Fruit fly (Drosophila melanogaster) whole organism, larva: ENCODE data around the gene chif.
A peak's percentile ranks its signal among the peaks of the same experiment; 100 is the strongest.

Source experiments
- noc ChIP-seq: fragments of 200-800 bp; sonication (Bioruptor generic); optimal IDR thresholded peaks from 3 replicates; lab custom pipeline; 2019; ENCODE audit warnings: missing biosample characterization, mild to moderate bottlenecking, missing genetic modification characterization, moderate library complexity

chif gene

dm6 chr2L:16337785-16338184 lies 14.6 kb downstream of the chif start, which contains the start of gene CG31817:
CG31817 (minus strand) TSS chr2L:16337885.
- TF ChIP-seq noc (tag; lab: Kevin White, UChicago), result no peak

dm6 chr2L:16329625-16330024 lies 22.8 kb downstream of the chif start, which contains the start of gene CG4440:
CG4440 (plus strand) TSS chr2L:16329925.
- no peak for TF ChIP-seq noc (tag; lab: Kevin White, UChicago)

dm6 chr2L:16329102-16329520 lies 23.3 kb downstream of the chif start, which contains the start of gene mRpL4:
mRpL4 (minus strand) TSS chr2L:16329132.
- no peak for TF ChIP-seq noc (tag; lab: Kevin White, UChicago)

- TF ChIP-seq noc (tag; lab: Kevin White, UChicago), result no peak
Observed at dm6 chr2L:16326892-16327291, 25.5 kb downstream of the chif start, which contains the start of gene CG4278. CG4278 (plus strand) TSS chr2L:16327069.

dm6 chr2L:16325515-16326257 lies 26.7 kb downstream of the chif start, which contains the start of gene cact:
cact (minus strand) TSS chr2L:16326207.
- peak; percentile 96 for TF ChIP-seq noc (tag; lab: Kevin White, UChicago)

- TF ChIP-seq noc (tag; lab: Kevin White, UChicago), result no peak
Observed at dm6 chr2L:16324833-16325232, 27.6 kb downstream of the chif start.

- no peak for TF ChIP-seq noc (tag; lab: Kevin White, UChicago)
Observed at dm6 chr2L:16323544-16323943, 28.9 kb downstream of the chif start.

dm6 chr2L:16321872-16322631 lies 30.4 kb downstream of the chif start:
- TF ChIP-seq noc (tag; lab: Kevin White, UChicago), result no peak

dm6 chr2L:16321209-16321608 lies 31.2 kb downstream of the chif start:
- no peak for TF ChIP-seq noc (tag; lab: Kevin White, UChicago)

- TF ChIP-seq noc (tag; lab: Kevin White, UChicago), result no peak
Observed at dm6 chr2L:16320428-16320827, 32.0 kb downstream of the chif start.

dm6 chr2L:16319743-16320142 lies 32.7 kb downstream of the chif start:
- TF ChIP-seq noc (tag; lab: Kevin White, UChicago), result peak; percentile 21

dm6 chr2L:16317777-16318610 lies 34.4 kb downstream of the chif start:
- TF ChIP-seq noc (tag; lab: Kevin White, UChicago), result peak; percentile 4

dm6 chr2L:16317131-16317530 lies 35.3 kb downstream of the chif start:
- TF ChIP-seq noc (tag; lab: Kevin White, UChicago), result no peak

- no peak for TF ChIP-seq noc (tag; lab: Kevin White, UChicago)
Observed at dm6 chr2L:16316410-16316809, 36.0 kb downstream of the chif start.

- TF ChIP-seq noc (tag; lab: Kevin White, UChicago), result no peak
Observed at dm6 chr2L:16315844-16316243, 36.6 kb downstream of the chif start.
